Worm (Caenorhabditis elegans) whole organism, mixed stage, embryonic: ENCODE data around the gene srh-257.

Experiments used
- M03D4.4 ChIP-seq: sonication (generic microtip); optimal IDR thresholded peaks from 2 replicates; lab custom pipeline; 2017; ENCODE audit warnings: mild to moderate bottlenecking, missing genetic modification characterization, missing compliant biosample characterization
- bed-3 ChIP-seq: fragments of 200-800 bp; sonication (Bioruptor generic); optimal IDR thresholded peaks from 3 replicates; lab custom pipeline; 2018; ENCODE audit warnings: mild to moderate bottlenecking, missing genetic modification characterization, moderate library complexity, missing compliant biosample characterization
- blmp-1 ChIP-seq: fragments of 150-350 bp; optimal IDR thresholded peaks from 2 replicates; lab custom pipeline; 2014; ENCODE audit warnings: missing biosample characterization, missing genetic modification characterization
- ceh-39 ChIP-seq: fragments of 150-350 bp; optimal IDR thresholded peaks from 2 replicates; lab custom pipeline; 2014; ENCODE audit warnings: missing biosample characterization, missing genetic modification characterization
- ceh-43 ChIP-seq: fragments of 200-800 bp; sonication (Bioruptor generic); optimal IDR thresholded peaks from 2 replicates; lab custom pipeline; 2018; ENCODE audit warnings: mild to moderate bottlenecking, missing genetic modification characterization, moderate library complexity, missing compliant biosample characterization
- ceh-83 ChIP-seq: fragments of 200-800 bp; sonication (Bioruptor generic); optimal IDR thresholded peaks from 2 replicates; lab custom pipeline; 2018; ENCODE audit warnings: mild to moderate bottlenecking, missing genetic modification characterization, missing compliant biosample characterization
- ces-1 ChIP-seq: fragments of 150-350 bp; optimal IDR thresholded peaks from 2 replicates; lab custom pipeline; 2014; ENCODE audit warnings: missing biosample characterization, missing genetic modification reagents, missing genetic modification characterization
- cnd-1 ChIP-seq: fragments of 200-800 bp; sonication (Bioruptor generic); optimal IDR thresholded peaks from 2 replicates; lab custom pipeline; 2018; ENCODE audit warnings: mild to moderate bottlenecking, missing genetic modification characterization, missing compliant biosample characterization
- drap-1 ChIP-seq: fragments of 200-800 bp; sonication (Bioruptor generic); optimal IDR thresholded peaks from 3 replicates; lab custom pipeline; 2018; ENCODE audit warnings: mild to moderate bottlenecking, missing genetic modification characterization, missing compliant biosample characterization
- elt-1 ChIP-seq: sonication (generic microtip); optimal IDR thresholded peaks from 2 replicates; lab custom pipeline; 2017; ENCODE audit warnings: missing genetic modification characterization, mild to moderate bottlenecking, missing compliant biosample characterization, antibody characterized with exemption, moderate library complexity, borderline replicate concordance; ENCODE audit not compliant: insufficient read depth
- elt-3 ChIP-seq: fragments of 150-350 bp; optimal IDR thresholded peaks from 2 replicates; lab custom pipeline; 2014; ENCODE audit warnings: missing biosample characterization, missing genetic modification characterization
- flh-1 ChIP-seq: fragments of 200-800 bp; sonication (Bioruptor generic); optimal IDR thresholded peaks from 2 replicates; lab custom pipeline; 2018; ENCODE audit warnings: mild to moderate bottlenecking, missing genetic modification characterization, moderate library complexity, missing compliant biosample characterization
- ham-2 ChIP-seq: fragments of 200-800 bp; sonication (Bioruptor generic); optimal IDR thresholded peaks from 2 replicates; lab custom pipeline; 2018; ENCODE audit warnings: mild to moderate bottlenecking, missing genetic modification characterization, missing compliant biosample characterization
- hlh-1 ChIP-seq: fragments of 150-350 bp; optimal IDR thresholded peaks from 2 replicates; lab custom pipeline; 2014; ENCODE audit warnings: missing biosample characterization, missing genetic modification reagents, missing genetic modification characterization
- lin-13 ChIP-seq: fragments of 150-350 bp; optimal IDR thresholded peaks from 2 replicates; lab custom pipeline; 2014; ENCODE audit warnings: missing biosample characterization, missing genetic modification characterization
- lin-32 ChIP-seq: fragments of 200-800 bp; sonication (Bioruptor generic); optimal IDR thresholded peaks from 2 replicates; lab custom pipeline; 2018; ENCODE audit warnings: mild to moderate bottlenecking, missing genetic modification characterization, missing compliant biosample characterization
- lsy-2 ChIP-seq: fragments of 150-350 bp; optimal IDR thresholded peaks from 2 replicates; lab custom pipeline; 2014; ENCODE audit warnings: missing biosample characterization, missing genetic modification characterization
- mab-5 ChIP-seq: fragments of 150-350 bp; optimal IDR thresholded peaks from 2 replicates; lab custom pipeline; 2014; ENCODE audit warnings: missing biosample characterization, missing genetic modification characterization
- mep-1 ChIP-seq: fragments of 150-350 bp; optimal IDR thresholded peaks from 2 replicates; lab custom pipeline; 2017; ENCODE audit warnings: missing biosample characterization, missing genetic modification reagents, missing genetic modification characterization, inconsistent platforms
- nhr-2 ChIP-seq: fragments of 150-350 bp; optimal IDR thresholded peaks from 2 replicates; lab custom pipeline; 2014; ENCODE audit warnings: missing biosample characterization, missing genetic modification characterization
- nhr-237 ChIP-seq: fragments of 150-350 bp; optimal IDR thresholded peaks from 2 replicates; lab custom pipeline; 2014; ENCODE audit warnings: missing biosample characterization, missing genetic modification characterization
- nhr-28 ChIP-seq: fragments of 150-350 bp; optimal IDR thresholded peaks from 2 replicates; lab custom pipeline; 2014; ENCODE audit warnings: missing biosample characterization, missing genetic modification characterization
- pha-4 ChIP-seq: fragments of 150-350 bp; optimal IDR thresholded peaks from 2 replicates; lab custom pipeline; 2018; ENCODE audit warnings: missing biosample characterization, missing genetic modification reagents, missing genetic modification characterization
- snpc-4 ChIP-seq: fragments of 150-350 bp; optimal IDR thresholded peaks from 2 replicates; lab custom pipeline; 2014; ENCODE audit warnings: missing biosample characterization, missing genetic modification characterization
- sptf-1 ChIP-seq: sonication (generic microtip); optimal IDR thresholded peaks from 2 replicates; lab custom pipeline; 2017; ENCODE audit warnings: mild to moderate bottlenecking, missing genetic modification characterization, moderate library complexity, missing compliant biosample characterization
- tbx-8 ChIP-seq: fragments of 200-800 bp; sonication (Bioruptor generic); optimal IDR thresholded peaks from 2 replicates; lab custom pipeline; 2018; ENCODE audit warnings: mild to moderate bottlenecking, missing genetic modification characterization, moderate library complexity, missing compliant biosample characterization
- unc-120 ChIP-seq: sonication (generic microtip); optimal IDR thresholded peaks from 2 replicates; lab custom pipeline; 2017; ENCODE audit warnings: missing genetic modification characterization, missing compliant biosample characterization; ENCODE audit not compliant: poor library complexity, severe bottlenecking
- unc-39 ChIP-seq: fragments of 150-350 bp; optimal IDR thresholded peaks from 2 replicates; lab custom pipeline; 2014; ENCODE audit warnings: missing biosample characterization, missing genetic modification characterization
- unc-62 ChIP-seq: fragments of 150-350 bp; optimal IDR thresholded peaks from 2 replicates; lab custom pipeline; 2014; ENCODE audit warnings: missing biosample characterization, missing genetic modification reagents, missing genetic modification characterization
- zip-8 ChIP-seq: fragments of 150-350 bp; optimal IDR thresholded peaks from 2 replicates; lab custom pipeline; 2014; ENCODE audit warnings: missing biosample characterization, missing genetic modification characterization
- ztf-11 ChIP-seq: fragments of 150-350 bp; optimal IDR thresholded peaks from 2 replicates; lab custom pipeline; 2014; ENCODE audit warnings: missing biosample characterization, missing genetic modification characterization

srh-257 gene

ce11 chrV:15388820-15389384, 18.1 kb upstream of the srh-257 start, which contains the start of gene srh-170:
TSS of gene srh-170 (minus strand) at chrV:15388870.
- TF ChIP-seq lsy-2 (tag; lab: Kevin White, UChicago), result no peak
- peak; percentile 19 for TF ChIP-seq zip-8
- no peak for TF ChIP-seq sptf-1 (tag; lab: Kevin White, UChicago)

ce11 chrV:15392064-15392463, 15.0 kb upstream of the srh-257 start:
- TF ChIP-seq lin-13 (no peak), flh-1 (GFP tag; lab: Kevin White, UChicago) (no peak), nhr-237 (no peak), tbx-8 (GFP tag; lab: Kevin White, UChicago) (no peak), elt-1 (tag; lab: Kevin White, UChicago) (no peak), elt-3 (tag; lab: Kevin White, UChicago) (no peak), ceh-43 (GFP tag; lab: Kevin White, UChicago) (no peak), ceh-39 (tag; lab: Kevin White, UChicago) (no peak), sptf-1 (tag; lab: Kevin White, UChicago) (no peak), blmp-1 (no peak), cnd-1 (tag; lab: Kevin White, UChicago) (no peak), bed-3 (GFP tag; lab: Kevin White, UChicago) (no peak), lin-32 (no peak), unc-120 (tag; lab: Kevin White, UChicago) (no peak), ces-1 (GFP tag; lab: Kevin White, UChicago) (no peak), unc-62 (no peak), ztf-11 (tag; lab: Kevin White, UChicago) (no peak), M03D4.4 (tag; lab: Kevin White, UChicago) (no peak)

- TF ChIP-seq zip-8 (no peak), pha-4 (no peak), nhr-237 (no peak), mep-1 (tag; lab: Kevin White, UChicago) (no peak), bed-3 (GFP tag; lab: Kevin White, UChicago) (no peak), cnd-1 (tag; lab: Kevin White, UChicago) (no peak), tbx-8 (GFP tag; lab: Kevin White, UChicago) (no peak), flh-1 (GFP tag; lab: Kevin White, UChicago) (no peak)
Observed at ce11 chrV:15394906-15395305, 12.1 kb upstream of the srh-257 start, which contains the start of gene T06E6.1. TSS of gene T06E6.1 (minus strand) at chrV:15394961.

- TF ChIP-seq elt-3 (tag; lab: Kevin White, UChicago), result no peak
- TF ChIP-seq lsy-2 (tag; lab: Kevin White, UChicago), result peak; percentile 57
Observed at ce11 chrV:15395347-15395746, 11.7 kb upstream of the srh-257 start, which contains the start of gene cyb-3. TSS of gene cyb-3 (plus strand) at chrV:15395696.

- TF ChIP-seq snpc-4 (tag; lab: Kevin White, UChicago) (no peak), blmp-1 (no peak), nhr-28 (tag; lab: Kevin White, UChicago) (no peak), unc-39 (no peak), unc-62 (no peak), flh-1 (GFP tag; lab: Kevin White, UChicago) (no peak), nhr-2 (tag; lab: Kevin White, UChicago) (no peak), M03D4.4 (tag; lab: Kevin White, UChicago) (no peak), lsy-2 (tag; lab: Kevin White, UChicago) (no peak), ceh-43 (GFP tag; lab: Kevin White, UChicago) (no peak), unc-120 (tag; lab: Kevin White, UChicago) (no peak), hlh-1 (tag; lab: Kevin White, UChicago) (no peak), drap-1 (no peak), ham-2 (GFP tag; lab: Kevin White, UChicago) (no peak), cnd-1 (tag; lab: Kevin White, UChicago) (no peak), mab-5 (tag; lab: Kevin White, UChicago) (no peak), lin-32 (no peak), pha-4 (no peak), ceh-83 (GFP tag; lab: Kevin White, UChicago) (no peak)
Observed at ce11 chrV:15397139-15397538, 9.9 kb upstream of the srh-257 start.
